Worm (Caenorhabditis elegans) whole organism, midembryonic: Measurements from ENCODE around the gene his-6.

Experiments
- T22C8.4 ChIP-seq: fragments of 200-800 bp; sonication (Bioruptor generic); IDR thresholded peaks from 2 replicates; pipeline ENCODE4 v1.3.6; 2022; ENCODE audit warnings: missing genetic modification characterization, missing compliant biosample characterization
- cog-1 ChIP-seq: sonication (generic microtip); optimal IDR thresholded peaks from 2 replicates; lab custom pipeline; 2016; ENCODE audit warnings: missing genetic modification characterization, missing compliant biosample characterization
- flt-1 ChIP-seq: fragments of 200-800 bp; sonication (Bioruptor generic); IDR thresholded peaks from 2 replicates; pipeline ENCODE4 v1.3.6; 2022; ENCODE audit warnings: missing genetic modification characterization, missing compliant biosample characterization
- klf-2 ChIP-seq: fragments of 200-800 bp; sonication (Bioruptor generic); conservative IDR thresholded peaks from 2 replicates; pipeline ENCODE4 v1.3.6; 2022; ENCODE audit warnings: missing genetic modification reagents, missing genetic modification characterization, missing compliant biosample characterization
- med-1 ChIP-seq: sonication (generic microtip); optimal IDR thresholded peaks from 2 replicates; lab custom pipeline; 2017; ENCODE audit warnings: missing genetic modification characterization, mild to moderate bottlenecking, missing compliant biosample characterization, antibody characterized with exemption, missing genetic modification reagents; ENCODE audit not compliant: insufficient read depth
- tab-1 ChIP-seq: fragments of 200-800 bp; sonication (Bioruptor generic); IDR thresholded peaks from 2 replicates; pipeline ENCODE4 v1.3.6; 2022; ENCODE audit warnings: missing genetic modification characterization, missing compliant biosample characterization
- ztf-23 ChIP-seq: fragments of 200-800 bp; sonication (Bioruptor generic); IDR thresholded peaks from 2 replicates; pipeline ENCODE4 v1.3.6; 2022; ENCODE audit warnings: missing genetic modification reagents, missing genetic modification characterization, missing compliant biosample characterization
- ztf-29 ChIP-seq: fragments of 200-800 bp; sonication (Bioruptor generic); IDR thresholded peaks from 2 replicates; pipeline ENCODE4 v1.3.6; 2022; ENCODE audit warnings: missing genetic modification reagents, missing genetic modification characterization, missing compliant biosample characterization

DNA sequence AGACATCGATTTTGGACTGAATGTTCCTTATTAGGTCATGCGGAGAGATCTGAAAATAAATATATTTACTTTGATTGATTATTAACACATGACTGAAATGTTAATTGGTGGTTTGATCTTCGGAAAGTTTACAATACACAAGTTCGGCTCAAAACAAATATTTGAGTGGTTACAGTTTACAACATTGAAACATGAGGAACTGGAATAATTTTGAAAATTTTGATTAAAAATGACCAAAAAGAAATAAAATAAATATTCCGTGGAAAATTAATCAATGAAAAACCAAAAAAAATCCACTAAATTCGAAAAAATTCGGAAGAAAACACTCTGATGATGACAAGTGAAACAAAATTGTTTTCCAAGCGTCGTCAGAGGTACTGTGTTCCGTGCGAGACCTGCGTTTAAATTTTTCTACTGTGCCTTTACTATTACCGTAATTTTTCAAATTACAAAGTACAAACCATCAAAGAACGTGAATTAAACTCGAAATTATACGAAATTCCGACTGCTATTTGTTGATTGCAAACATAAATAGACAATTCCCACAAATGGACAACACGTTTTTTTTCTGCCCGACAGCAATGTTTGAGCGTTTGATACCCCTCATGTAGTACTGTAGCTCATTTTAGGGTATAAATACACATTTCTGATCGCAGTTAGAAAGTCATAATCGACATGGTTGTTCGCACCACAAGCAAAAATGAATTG, 13.8 kb downstream of the his-6 start, which contains the start of the genes F45F2.11 and otpl-7:
- TF ChIP-seq tab-1 (GFP tag; lab: Robert Waterston, UW) = no peak
- no peak for TF ChIP-seq flt-1 (GFP tag; lab: Robert Waterston, UW)
- no peak for TF ChIP-seq cog-1 (tag; lab: Kevin White, UChicago)
- TF ChIP-seq med-1 (GFP tag; lab: Kevin White, UChicago) = no peak
- TF ChIP-seq ztf-29 = no peak
- TF ChIP-seq ztf-23 (GFP tag; lab: Robert Waterston, UW) = no peak
- no peak for TF ChIP-seq T22C8.4 (GFP tag; lab: Robert Waterston, UW)
- TF ChIP-seq klf-2 = no peak
